Fruit fly (Drosophila melanogaster): ENCODE results near the gene bip1.
A peak's percentile ranks its signal among the peaks of the same experiment; 100 is the strongest.
"Not testable (repeated sequence)": the region's sequence is repeated elsewhere in the genome, so short reads cannot be mapped to it uniquely, and the experiment has no call there.

Gene bip1

dm6 chr3L:8063214-8064156, 5.0 kb upstream of the bip1 start, which contains the start of gene Sarm (continued):
- TF ChIP-seq Hr78 (GFP tag; optimal IDR thresholded peaks at IDR 0.05) (no peak), tai (GFP tag; optimal IDR thresholded peaks at IDR 0.05) (no peak), rgr (GFP tag; optimal IDR thresholded peaks at IDR 0.05) (peak; percentile 33), OdsH (GFP tag; optimal IDR thresholded peaks at IDR 0.05) (peak; percentile 38), usp (GFP tag; optimal IDR thresholded peaks at IDR 0.05) (no peak)

dm6 chr3L:8060188-8060856, 1.8 kb upstream of the bip1 start:
- TF ChIP-seq woc (GFP tag; optimal IDR thresholded peaks at IDR 0.05) (peak; percentile 11), Rel (tag; optimal IDR thresholded peaks at IDR 0.05) (peak; percentile 11), CrebA (GFP tag; optimal IDR thresholded peaks at IDR 0.05; ENCODE audit: borderline replicate concordance) (peak; percentile 82)
- TF ChIP-seq Rel (GFP tag; optimal IDR thresholded peaks at IDR 0.05) = not testable (repeated sequence)

- no peak for TF ChIP-seq Vsx2 (GFP tag; optimal IDR thresholded peaks at IDR 0.05; ENCODE audit: partially characterized antibody)
- TF ChIP-seq Sp1 (GFP tag; optimal IDR thresholded peaks at IDR 0.05) = no peak
- no peak for TF ChIP-seq Dif (GFP tag; optimal IDR thresholded peaks at IDR 0.05; ENCODE audit: partially characterized antibody)
- TF ChIP-seq tai (GFP tag; optimal IDR thresholded peaks at IDR 0.05) = no peak
- TF ChIP-seq psq (GFP tag; optimal IDR thresholded peaks at IDR 0.05) = no peak
- TF ChIP-seq Hr78 (GFP tag; optimal IDR thresholded peaks at IDR 0.05) = no peak
- no peak for TF ChIP-seq brk (GFP tag; optimal IDR thresholded peaks at IDR 0.05)
- no peak for TF ChIP-seq ey (GFP tag; optimal IDR thresholded peaks at IDR 0.05)
- no peak for TF ChIP-seq Myc (optimal IDR thresholded peaks at IDR 0.05)
- no peak for TF ChIP-seq pan (optimal IDR thresholded peaks at IDR 0.05)
Measured at dm6 chr3L:8059627-8060166, 1.2 kb upstream of the bip1 start.

dm6 chr3L:8057823-8058189, 707 bp downstream of the bip1 start:
- peak; percentile 51 for TF ChIP-seq HLH106 (tag; optimal IDR thresholded peaks at IDR 0.05)
- TF ChIP-seq rgr (GFP tag; optimal IDR thresholded peaks at IDR 0.05) = peak; percentile 1
- TF ChIP-seq lola (GFP tag; optimal IDR thresholded peaks at IDR 0.05) = no peak
- peak; percentile 25 for TF ChIP-seq br (GFP tag; optimal IDR thresholded peaks at IDR 0.05)
- TF ChIP-seq fru (GFP tag; optimal IDR thresholded peaks at IDR 0.05) = peak; percentile 31
- peak; percentile 13 for TF ChIP-seq Sp1 (GFP tag; optimal IDR thresholded peaks at IDR 0.05)
- no peak for TF ChIP-seq Hr78 (GFP tag; optimal IDR thresholded peaks at IDR 0.05)
- TF ChIP-seq sage (GFP tag; optimal IDR thresholded peaks at IDR 0.05) = peak; percentile 37
- no peak for TF ChIP-seq dsf (GFP tag; optimal IDR thresholded peaks at IDR 0.05; ENCODE audit: borderline replicate concordance)
- TF ChIP-seq CG32264 (GFP tag; optimal IDR thresholded peaks at IDR 0.05) = no peak
- peak in 1 of 2 experiments; percentile 43 for TF ChIP-seq foxo (GFP tag; optimal IDR thresholded peaks at IDR 0.05)
- TF ChIP-seq jim (GFP tag; optimal IDR thresholded peaks at IDR 0.05) = no peak
- TF ChIP-seq Rel (GFP tag; optimal IDR thresholded peaks at IDR 0.05) = peak; percentile 15
- no peak for TF ChIP-seq Rel (tag; optimal IDR thresholded peaks at IDR 0.05)
- no peak for TF ChIP-seq Dif (GFP tag; optimal IDR thresholded peaks at IDR 0.05; ENCODE audit: partially characterized antibody)
- peak; percentile 25 for TF ChIP-seq OdsH (GFP tag; optimal IDR thresholded peaks at IDR 0.05)
- peak; percentile 2 for TF ChIP-seq ey (GFP tag; optimal IDR thresholded peaks at IDR 0.05)
- TF ChIP-seq woc (GFP tag; optimal IDR thresholded peaks at IDR 0.05) = no peak
- no peak for TF ChIP-seq Mio (GFP tag; optimal IDR thresholded peaks at IDR 0.05)

dm6 chr3L:8057423-8057822, 1.1 kb downstream of the bip1 start:
- no peak for TF ChIP-seq Hr83 (GFP tag; optimal IDR thresholded peaks at IDR 0.05; ENCODE audit: poor library complexity, severe bottlenecking)
- TF ChIP-seq Dif (GFP tag; optimal IDR thresholded peaks at IDR 0.05; ENCODE audit: partially characterized antibody) = peak; percentile 40

Measured in whole organism, wandering third instar larva.